Fruit fly (Drosophila melanogaster): ENCODE data around the gene CG34134.

CG34134 gene

dm6 chr2L:8163025-8163351 is 27.6 kb downstream of the CG34134 start, which contains the start of gene Piezo:
TSS of gene Piezo (plus strand) at chr2L:8163073.
- no peak for TF ChIP-seq noc (tag; optimal IDR thresholded peaks at IDR 0.05)

- TF ChIP-seq noc (tag; optimal IDR thresholded peaks at IDR 0.05): peak; percentile 98
Observed at dm6 chr2L:8162307-8163024, 28.1 kb downstream of the CG34134 start, which contains the start of gene Acbp1. TSS of gene Acbp1 (minus strand) at chr2L:8162452.

DNA sequence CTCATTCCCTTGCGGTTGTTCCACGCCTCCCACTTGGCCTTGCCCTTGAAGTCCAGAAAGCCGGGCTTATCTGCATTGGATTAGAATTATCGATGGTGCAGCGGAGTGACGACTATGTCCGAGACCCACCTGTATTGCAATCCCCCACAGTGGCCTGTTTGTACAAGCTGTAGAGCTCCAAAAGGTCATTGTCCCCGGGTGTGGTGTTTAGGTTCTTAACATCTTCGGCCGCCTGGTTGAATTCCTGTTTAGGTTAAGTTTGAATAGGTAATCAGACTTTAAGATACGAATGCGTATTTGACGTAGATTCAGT is 28.6 kb downstream of the CG34134 start:
- no peak for TF ChIP-seq noc (tag; optimal IDR thresholded peaks at IDR 0.05)

- TF ChIP-seq noc (tag; optimal IDR thresholded peaks at IDR 0.05): peak; percentile 93
Observed at dm6 chr2L:8159498-8159897, 31.1 kb downstream of the CG34134 start, which contains the start of the genes PAPLA1 and Rbsn-5. TSS of gene PAPLA1 (minus strand) at chr2L:8159638. TSS of gene Rbsn-5 (plus strand) at chr2L:8159832.

dm6 chr2L:8157166-8157565 is 33.4 kb downstream of the CG34134 start:
- no peak for TF ChIP-seq noc (tag; optimal IDR thresholded peaks at IDR 0.05)

DNA sequence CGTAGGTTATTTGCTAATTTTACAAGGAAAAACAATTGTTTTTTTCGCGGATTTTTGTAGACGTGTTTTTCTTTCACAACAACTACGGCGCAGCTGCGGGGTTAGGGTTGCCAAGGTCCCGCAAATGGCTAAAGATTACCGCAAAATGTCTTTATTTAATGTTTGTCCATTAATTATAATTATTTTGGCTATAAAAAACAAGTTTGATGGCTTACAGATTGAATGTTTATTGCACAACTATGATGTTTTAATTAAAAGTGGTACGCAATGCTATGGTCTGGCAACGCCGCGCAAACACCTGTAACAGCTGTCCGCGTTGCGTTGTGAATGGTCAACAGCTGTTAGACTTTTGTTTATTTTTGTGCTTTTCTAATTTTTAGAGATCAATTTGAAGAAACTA is 33.9 kb downstream of the CG34134 start:
- peak; percentile 73 for TF ChIP-seq noc (tag; optimal IDR thresholded peaks at IDR 0.05)

dm6 chr2L:8148514-8149085 is 42.0 kb downstream of the CG34134 start:
- TF ChIP-seq noc (tag; optimal IDR thresholded peaks at IDR 0.05): no peak

DNA sequence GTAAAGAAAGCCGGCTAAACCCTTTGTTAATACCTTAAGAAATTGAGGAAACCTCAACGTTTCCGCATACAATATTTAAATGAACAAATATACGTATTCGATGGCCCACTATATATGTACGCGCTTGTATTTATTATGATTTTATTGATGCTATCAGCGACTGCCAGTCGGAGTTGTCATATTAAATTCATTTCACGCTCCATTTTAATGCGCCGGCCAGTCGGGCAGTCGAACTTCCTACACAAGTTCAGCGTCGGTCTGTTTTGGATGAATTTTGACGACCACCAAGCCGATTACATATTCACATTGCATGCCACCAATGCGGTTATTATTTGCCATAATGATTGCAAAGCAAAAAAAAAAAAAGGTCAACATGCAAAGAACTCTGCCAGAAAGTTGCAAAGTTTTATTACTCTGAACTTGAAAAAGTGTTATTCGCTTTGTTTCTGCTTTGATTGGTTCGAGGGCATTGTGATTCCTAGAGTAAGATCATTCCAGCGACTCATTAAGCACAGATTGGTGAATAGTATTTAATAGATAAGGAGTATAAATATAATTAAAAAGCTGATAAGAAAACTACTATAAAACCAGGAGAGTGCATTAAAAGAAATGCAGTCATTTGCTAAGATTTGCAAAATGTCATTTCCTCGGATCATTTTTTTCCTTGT is 43.5 kb downstream of the CG34134 start, which contains the start of gene CG31606:
Gene CG31606, plus strand, starts transcription at position 618 of the 668 bp plus-strand sequence.
- no peak for TF ChIP-seq noc (tag; optimal IDR thresholded peaks at IDR 0.05)

DNA sequence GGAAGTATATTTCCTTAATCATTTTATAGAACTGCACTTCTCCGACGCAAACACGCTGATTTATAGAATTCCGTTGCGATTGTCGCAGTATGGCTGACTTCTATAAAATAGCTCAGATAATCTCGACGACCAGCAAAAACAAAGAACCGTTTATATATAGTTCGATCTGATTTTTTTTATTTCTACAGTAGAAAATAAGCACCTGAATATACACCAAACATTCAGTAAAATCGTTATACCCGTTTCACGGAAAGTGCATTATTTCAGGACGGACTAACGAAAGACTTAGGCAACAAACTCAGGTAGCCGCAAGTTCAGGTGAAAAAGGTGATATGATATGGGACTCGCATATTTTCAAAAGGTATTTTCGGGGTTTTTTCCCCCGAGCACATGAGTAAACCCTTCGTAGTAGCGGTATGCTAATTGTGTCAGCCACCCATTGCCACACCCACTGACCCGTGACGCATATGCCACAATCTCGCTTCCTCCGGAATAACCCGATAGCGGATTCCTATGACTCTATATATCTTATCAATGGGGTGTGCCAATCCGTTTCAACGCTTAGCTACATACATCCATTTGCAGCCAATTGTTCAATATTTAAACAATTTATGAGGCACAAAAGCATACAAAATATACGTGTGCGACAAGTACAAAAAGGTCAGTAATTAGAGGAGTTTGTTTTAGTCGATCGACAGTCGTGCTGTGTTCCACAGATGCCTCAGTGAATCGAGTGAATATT is 45.3 kb downstream of the CG34134 start, which contains the start of the genes CG42763 and CG43394:
Gene CG42763, minus strand, starts transcription at position 41 of the 742 bp plus-strand sequence.
Gene CG43394, plus strand, starts transcription at position 692 of the 742 bp plus-strand sequence.
- no peak for TF ChIP-seq noc (tag; optimal IDR thresholded peaks at IDR 0.05)

DNA sequence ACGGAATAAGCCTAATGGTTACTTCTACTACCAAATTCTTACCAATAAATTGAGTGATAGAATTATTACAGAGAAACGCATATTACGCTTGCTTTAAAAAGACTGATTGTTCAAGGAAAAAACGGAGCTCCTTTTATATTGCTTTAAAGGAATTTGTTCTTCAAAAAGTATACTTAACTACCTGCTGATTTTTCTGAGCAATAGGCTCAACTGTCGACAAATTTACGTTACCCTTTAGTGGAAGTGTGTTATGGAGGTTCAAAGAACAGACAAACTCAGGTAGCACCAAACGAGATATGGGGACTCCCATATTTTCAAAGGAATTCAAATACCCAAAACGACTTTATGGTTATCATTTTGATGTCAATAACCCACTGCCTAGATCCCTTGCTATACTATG is 46.6 kb downstream of the CG34134 start, which contains the start of gene CG42762:
Gene CG42762, minus strand, starts transcription at position 101 of the 400 bp plus-strand sequence.
- no peak for TF ChIP-seq noc (tag; optimal IDR thresholded peaks at IDR 0.05)

- no peak for TF ChIP-seq noc (tag; optimal IDR thresholded peaks at IDR 0.05)
Observed at dm6 chr2L:8142760-8143159, 47.8 kb downstream of the CG34134 start.
